Worm (Caenorhabditis elegans) whole organism, early embryonic: ENCODE measurements around the gene sqv-8.

Experiments used
- ama-1 ChIP-seq: fragments of 150-350 bp; optimal IDR thresholded peaks from 2 replicates; lab custom pipeline; 2014
- ceh-13 ChIP-seq: fragments of 200-800 bp; sonication (Bioruptor generic); optimal IDR thresholded peaks from 2 replicates; lab custom pipeline; 2018; ENCODE audit warnings: mild to moderate bottlenecking, missing genetic modification characterization, missing compliant biosample characterization
- ceh-36 ChIP-seq: sonication (generic microtip); optimal IDR thresholded peaks from 2 replicates; lab custom pipeline; 2016; ENCODE audit warnings: missing genetic modification characterization, inconsistent platforms, missing compliant biosample characterization
- flt-1 ChIP-seq: fragments of 200-800 bp; sonication (Bioruptor generic); IDR thresholded peaks from 2 replicates; pipeline ENCODE4 v1.3.6; 2022; ENCODE audit warnings: missing genetic modification characterization, missing compliant biosample characterization
- hmbx-1 ChIP-seq: sonication (generic microtip); optimal IDR thresholded peaks from 2 replicates; lab custom pipeline; 2016; ENCODE audit warnings: mild to moderate bottlenecking, missing genetic modification characterization, missing compliant biosample characterization
- hnd-1 ChIP-seq: sonication (generic microtip); optimal IDR thresholded peaks from 2 replicates; lab custom pipeline; 2016; ENCODE audit warnings: missing genetic modification characterization, missing compliant biosample characterization
- sea-1 ChIP-seq: fragments of 200-800 bp; sonication (Bioruptor generic); conservative IDR thresholded peaks from 2 replicates; pipeline ENCODE4 v1.3.6; 2022; ENCODE audit warnings: missing genetic modification characterization, missing compliant biosample characterization

DNA sequence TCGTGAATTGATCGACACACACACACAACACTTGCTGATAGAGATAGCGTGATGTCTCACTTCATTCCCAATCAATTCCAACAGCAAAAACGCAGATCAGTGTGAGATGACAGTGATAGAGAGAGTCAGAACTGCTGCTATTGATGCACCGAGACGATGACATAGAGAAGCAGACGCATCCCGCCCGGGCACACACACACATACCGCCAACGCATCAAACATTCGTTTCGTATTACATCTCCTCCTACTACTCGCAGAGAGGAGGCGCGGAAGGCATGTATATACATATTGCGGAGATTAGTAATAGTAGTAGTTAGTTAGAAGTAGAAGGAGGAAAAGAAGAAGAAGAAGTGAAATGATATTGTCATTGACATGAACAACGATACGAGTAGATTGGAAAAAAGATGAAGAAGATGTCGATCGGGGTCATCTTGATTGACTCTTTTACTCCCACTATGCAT lies 27.3 kb upstream of the sqv-8 start:
- TF ChIP-seq ama-1 (lab: Kevin White, UChicago), result no peak
- no peak for TF ChIP-seq hmbx-1 (tag; lab: Kevin White, UChicago)
- no peak for TF ChIP-seq ceh-36 (tag; lab: Kevin White, UChicago)
- no peak for TF ChIP-seq ceh-13
- no peak for TF ChIP-seq flt-1 (GFP tag; lab: Robert Waterston, UW)
- TF ChIP-seq sea-1, result no peak
- no peak for TF ChIP-seq hnd-1
